Fruit fly (Drosophila melanogaster) whole organism, wandering third instar larva: Measurements from ENCODE around the gene vari.

ENCODE experiments used
- Abd-B ChIP-seq: fragments of >200 bp; optimal IDR thresholded peaks from 2 replicates; lab custom pipeline; 2017; ENCODE audit warnings: missing biosample characterization, missing genetic modification characterization
- CG32264 ChIP-seq: fragments of 200-800 bp; sonication (Bioruptor generic); optimal IDR thresholded peaks from 2 replicates; lab custom pipeline; 2016; ENCODE audit warnings: missing biosample characterization, missing genetic modification characterization
- CG9705 ChIP-seq: fragments of 200-800 bp; sonication (Bioruptor generic); optimal IDR thresholded peaks from 2 replicates; lab custom pipeline; 2018; ENCODE audit warnings: missing biosample characterization, mild to moderate bottlenecking, missing genetic modification characterization
- CrebA ChIP-seq: fragments of 200-800 bp; sonication (Bioruptor generic); optimal IDR thresholded peaks from 2 replicates; lab custom pipeline; 2016; ENCODE audit warnings: missing biosample characterization, mild to moderate bottlenecking, missing genetic modification characterization, borderline replicate concordance
- Dfd ChIP-seq: fragments of >200 bp; optimal IDR thresholded peaks from 2 replicates; lab custom pipeline; 2017; ENCODE audit warnings: missing biosample characterization, missing genetic modification characterization
- Dif ChIP-seq: fragments of 200-275, 200-300 bp; sonication (Bioruptor generic); optimal IDR thresholded peaks from 2 replicates; lab custom pipeline; 2018; ENCODE audit warnings: missing biosample characterization, missing genetic modification characterization; ENCODE audit not compliant: partially characterized antibody
- GATAd ChIP-seq: sonication (Bioruptor generic); optimal IDR thresholded peaks from 2 replicates; lab custom pipeline; 2016; ENCODE audit warnings: missing biosample characterization, missing genetic modification characterization
- HLH106 ChIP-seq: fragments of 200-800 bp; optimal IDR thresholded peaks from 3 replicates; lab custom pipeline; 2019; ENCODE audit warnings: missing biosample characterization, mild to moderate bottlenecking, missing genetic modification characterization, moderate library complexity
- Hnf4 ChIP-seq: fragments of 200-800 bp; sonication (Bioruptor generic); optimal IDR thresholded peaks from 2 replicates; lab custom pipeline; 2016; ENCODE audit warnings: missing biosample characterization, mild to moderate bottlenecking, missing genetic modification characterization
- Hr78 ChIP-seq: fragments of >200 bp; optimal IDR thresholded peaks from 2 replicates; lab custom pipeline; 2017; ENCODE audit warnings: missing biosample characterization, missing genetic modification characterization
- Hr83 ChIP-seq: fragments of 200-300 bp; sonication (Bioruptor generic); optimal IDR thresholded peaks from 2 replicates; lab custom pipeline; 2016; ENCODE audit warnings: missing biosample characterization, mild to moderate bottlenecking, missing genetic modification characterization, moderate library complexity; ENCODE audit not compliant: poor library complexity, severe bottlenecking
- Jra ChIP-seq: sonication (Bioruptor generic); optimal IDR thresholded peaks from 2 replicates; lab custom pipeline; 2016; ENCODE audit warnings: missing biosample characterization, missing genetic modification characterization
- Mio ChIP-seq: sonication (Bioruptor generic); optimal IDR thresholded peaks from 2 replicates; lab custom pipeline; 2016; ENCODE audit warnings: missing biosample characterization, missing genetic modification characterization
- Myc ChIP-seq: fragments of >200 bp; optimal IDR thresholded peaks from 2 replicates; lab custom pipeline; 2017
- N ChIP-seq: fragments of >200 bp; optimal IDR thresholded peaks from 2 replicates; lab custom pipeline; 2018; ENCODE audit warnings: missing biosample characterization, missing external identifiers, missing genetic modification characterization
- OdsH ChIP-seq: fragments of 200-800 bp; sonication (Bioruptor generic); optimal IDR thresholded peaks from 2 replicates; lab custom pipeline; 2016; ENCODE audit warnings: missing biosample characterization, mild to moderate bottlenecking, missing genetic modification characterization
- Rel ChIP-seq, 2 experiments: fragments of 200-800 bp; sonication (Bioruptor generic) in 1 of 2; optimal IDR thresholded peaks; 2 replicates in 1 of 2; 3 replicates in 1 of 2; lab custom pipeline; 2016 to 2019; ENCODE audit warnings: mild to moderate bottlenecking in 2 of 2, missing biosample characterization in 2 of 2, missing genetic modification characterization in 2 of 2, moderate library complexity in 1 of 2
- Sp1 ChIP-seq: fragments of 200-800 bp; sonication (Bioruptor generic); optimal IDR thresholded peaks from 3 replicates; lab custom pipeline; 2019; ENCODE audit warnings: missing biosample characterization, mild to moderate bottlenecking, missing genetic modification characterization, moderate library complexity
- Vsx2 ChIP-seq: fragments of 200-300, 225-300 bp; sonication (Bioruptor generic); optimal IDR thresholded peaks from 2 replicates; lab custom pipeline; 2018; ENCODE audit warnings: missing biosample characterization, missing genetic modification characterization; ENCODE audit not compliant: partially characterized antibody
- br ChIP-seq: fragments of 200-800 bp; sonication (Bioruptor generic); optimal IDR thresholded peaks from 2 replicates; lab custom pipeline; 2016; ENCODE audit warnings: missing biosample characterization, missing genetic modification characterization
- brk ChIP-seq: fragments of 200-800 bp; sonication (Bioruptor generic); optimal IDR thresholded peaks from 2 replicates; lab custom pipeline; 2016; ENCODE audit warnings: missing biosample characterization, mild to moderate bottlenecking, missing genetic modification characterization
- dl ChIP-seq, 2 experiments: fragments of 175-275, 200-275 bp in 1 of 2; fragments of 200-275 bp in 1 of 2; sonication (Bioruptor generic); optimal IDR thresholded peaks; lab custom pipeline; 2018; ENCODE audit warnings: mild to moderate bottlenecking in 2 of 2, missing biosample characterization in 2 of 2, missing genetic modification characterization in 2 of 2, moderate library complexity in 2 of 2; ENCODE audit not compliant: partially characterized antibody in 2 of 2, insufficient read depth in 1 of 2
- dmrt93B ChIP-seq: fragments of 200-800 bp; sonication (Bioruptor generic); optimal IDR thresholded peaks from 2 replicates; lab custom pipeline; 2018; ENCODE audit warnings: missing biosample characterization, mild to moderate bottlenecking, missing genetic modification characterization
- dsf ChIP-seq: sonication (Bioruptor generic); optimal IDR thresholded peaks from 2 replicates; lab custom pipeline; 2016; ENCODE audit warnings: missing biosample characterization, missing genetic modification characterization, borderline replicate concordance
- ey ChIP-seq: fragments of 200-800 bp; sonication (Bioruptor generic); optimal IDR thresholded peaks from 2 replicates; lab custom pipeline; 2016; ENCODE audit warnings: missing biosample characterization, missing genetic modification characterization
- foxo ChIP-seq, 2 experiments: fragments of 200-800 bp; sonication (Bioruptor generic); optimal IDR thresholded peaks; 2 replicates in 1 of 2; 3 replicates in 1 of 2; lab custom pipeline; 2016 to 2017; ENCODE audit warnings: missing biosample characterization in 2 of 2, missing genetic modification characterization in 2 of 2
- fru ChIP-seq: fragments of 200-800 bp; sonication (Bioruptor generic); optimal IDR thresholded peaks from 3 replicates; lab custom pipeline; 2016; ENCODE audit warnings: missing biosample characterization, mild to moderate bottlenecking, missing genetic modification characterization
- h ChIP-seq: fragments of 200-800 bp; sonication (Bioruptor generic); optimal IDR thresholded peaks from 3 replicates; lab custom pipeline; 2016; ENCODE audit warnings: missing biosample characterization, mild to moderate bottlenecking, missing genetic modification characterization
- jim ChIP-seq: fragments of 175-275, 200-325 bp; sonication (Bioruptor generic); optimal IDR thresholded peaks from 2 replicates; lab custom pipeline; 2016; ENCODE audit warnings: missing biosample characterization, mild to moderate bottlenecking, missing genetic modification characterization
- lola ChIP-seq: fragments of >200 bp; optimal IDR thresholded peaks from 2 replicates; lab custom pipeline; 2017; ENCODE audit warnings: missing biosample characterization, missing genetic modification characterization
- pan ChIP-seq: fragments of >200 bp; optimal IDR thresholded peaks from 2 replicates; lab custom pipeline; 2017
- psq ChIP-seq: fragments of 200-800 bp; sonication (Bioruptor generic); optimal IDR thresholded peaks from 3 replicates; lab custom pipeline; 2017; ENCODE audit warnings: missing biosample characterization, mild to moderate bottlenecking, missing genetic modification characterization, moderate library complexity
- rgr ChIP-seq: fragments of 200-800 bp; sonication (Bioruptor generic); optimal IDR thresholded peaks from 3 replicates; lab custom pipeline; 2016; ENCODE audit warnings: missing biosample characterization, mild to moderate bottlenecking, missing genetic modification characterization
- sage ChIP-seq: fragments of 200-800 bp; sonication (Bioruptor generic); optimal IDR thresholded peaks from 2 replicates; lab custom pipeline; 2016; ENCODE audit warnings: missing biosample characterization, mild to moderate bottlenecking, missing genetic modification characterization
- sv ChIP-seq: fragments of 200-800 bp; sonication (Bioruptor generic); optimal IDR thresholded peaks from 3 replicates; lab custom pipeline; 2016; ENCODE audit warnings: missing biosample characterization, missing genetic modification characterization
- tai ChIP-seq: sonication (Bioruptor generic); optimal IDR thresholded peaks from 2 replicates; lab custom pipeline; 2016; ENCODE audit warnings: missing biosample characterization, missing genetic modification characterization
- usp ChIP-seq: fragments of >200 bp; optimal IDR thresholded peaks from 2 replicates; lab custom pipeline; 2017; ENCODE audit warnings: missing biosample characterization, missing genetic modification characterization
- woc ChIP-seq: sonication (Bioruptor generic); optimal IDR thresholded peaks from 2 replicates; lab custom pipeline; 2016; ENCODE audit warnings: missing biosample characterization, mild to moderate bottlenecking, missing genetic modification characterization

vari gene

DNA sequence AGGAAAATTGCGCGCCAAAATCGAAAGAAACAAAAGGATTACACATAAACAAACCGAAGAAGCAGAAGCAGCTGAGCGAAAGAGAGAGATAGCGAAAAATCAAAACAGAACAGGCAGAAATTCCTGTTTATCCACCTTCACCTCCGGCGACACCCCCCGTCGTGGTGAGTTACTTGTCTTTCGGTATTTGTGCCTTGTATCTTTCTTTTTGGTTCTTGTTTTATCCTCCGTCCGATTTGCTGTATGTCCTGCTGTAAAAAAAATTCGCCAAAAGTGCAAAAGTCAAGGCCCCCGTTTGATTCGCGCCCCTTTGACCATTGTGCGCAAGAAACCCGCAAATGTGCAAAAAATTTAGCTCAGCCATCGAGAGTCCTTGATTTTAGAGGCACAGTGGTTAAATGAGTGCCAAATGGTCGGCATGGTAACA, 1.5 kb upstream of the vari start:
- peak; percentile 94 for TF ChIP-seq psq (GFP tag; lab: Kevin White, UChicago)
- no peak for TF ChIP-seq tai (GFP tag; lab: Kevin White, UChicago)
- no peak for TF ChIP-seq sage (GFP tag; lab: Kevin White, UChicago)
- TF ChIP-seq N (GFP tag; lab: Kevin White, UChicago): no peak
- no peak for TF ChIP-seq sv
- TF ChIP-seq dsf (GFP tag; lab: Kevin White, UChicago): no peak
- TF ChIP-seq dmrt93B (GFP tag; lab: Kevin White, UChicago): no peak
- TF ChIP-seq fru (GFP tag; lab: Kevin White, UChicago): peak; percentile 2
- peak; percentile 52 for TF ChIP-seq Dif (GFP tag; lab: Kevin White, UChicago)
- TF ChIP-seq Rel (GFP tag; optimal IDR thresholded peaks at IDR 0.05; lab: Kevin White, UChicago): no peak
- no peak for TF ChIP-seq Rel (tag; optimal IDR thresholded peaks at IDR 0.05; lab: Kevin White, UChicago)
- peak; percentile 87 for TF ChIP-seq Vsx2 (GFP tag; lab: Kevin White, UChicago)
- no peak for TF ChIP-seq woc
- no peak for TF ChIP-seq lola
- peak; percentile 17 for TF ChIP-seq jim
- no peak for TF ChIP-seq Jra (GFP tag; lab: Kevin White, UChicago)
- TF ChIP-seq GATAd (GFP tag; lab: Kevin White, UChicago): no peak
- TF ChIP-seq dl (GFP tag; optimal IDR thresholded peaks at IDR 0.05; lab: Kevin White, UChicago; ENCODE audit: insufficient read depth in 1 of 2, partially characterized antibody in 2 of 2): peak in 1 of 2 experiments; percentile 18
- TF ChIP-seq pan (lab: Kevin White, UChicago): no peak
- no peak for TF ChIP-seq Mio (GFP tag; lab: Kevin White, UChicago)
- no peak for TF ChIP-seq Dfd

dm6 chr2L:20797515-20797847, 639 bp upstream of the vari start, which contains the start of gene CG9328:
Gene CG9328 (plus strand): TSS chr2L:20797715.
- peak; percentile 28 for TF ChIP-seq Sp1
- no peak for TF ChIP-seq OdsH (GFP tag; lab: Kevin White, UChicago)
- peak; percentile 25 for TF ChIP-seq tai (GFP tag; lab: Kevin White, UChicago)
- TF ChIP-seq Mio (GFP tag; lab: Kevin White, UChicago): no peak
- TF ChIP-seq psq (GFP tag; lab: Kevin White, UChicago): peak; percentile 70
- TF ChIP-seq CG32264 (GFP tag; lab: Kevin White, UChicago): no peak
- TF ChIP-seq usp (GFP tag; lab: Kevin White, UChicago): no peak
- TF ChIP-seq Hnf4 (GFP tag; lab: Kevin White, UChicago): peak; percentile 62
- peak; percentile 68 for TF ChIP-seq woc
- peak; percentile 36 for TF ChIP-seq br (GFP tag; lab: Kevin White, UChicago)
- no peak for TF ChIP-seq sv
- peak; percentile 62 for TF ChIP-seq h
- TF ChIP-seq N (GFP tag; lab: Kevin White, UChicago): no peak
- TF ChIP-seq Dfd: no peak
- TF ChIP-seq rgr: peak; percentile 53
- TF ChIP-seq foxo (GFP tag; optimal IDR thresholded peaks at IDR 0.05; lab: Kevin White, UChicago): peak; percentile 10 to 40
- peak; percentile 81 for TF ChIP-seq Dif (GFP tag; lab: Kevin White, UChicago)
- no peak for TF ChIP-seq dsf (GFP tag; lab: Kevin White, UChicago)
- TF ChIP-seq CrebA (GFP tag; lab: Kevin White, UChicago): no peak
- peak; percentile 27 for TF ChIP-seq brk (GFP tag; lab: Kevin White, UChicago)
- peak; percentile 49 for TF ChIP-seq Jra (GFP tag; lab: Kevin White, UChicago)
- TF ChIP-seq Rel (GFP tag; optimal IDR thresholded peaks at IDR 0.05; lab: Kevin White, UChicago): no peak
- peak; percentile 69 for TF ChIP-seq Rel (tag; optimal IDR thresholded peaks at IDR 0.05; lab: Kevin White, UChicago)
- no peak for TF ChIP-seq lola
- no peak for TF ChIP-seq GATAd (GFP tag; lab: Kevin White, UChicago)
- peak; percentile 40 for TF ChIP-seq Hr83 (GFP tag; lab: Kevin White, UChicago)
- peak; percentile 5 for TF ChIP-seq sage (GFP tag; lab: Kevin White, UChicago)
- no peak for TF ChIP-seq Vsx2 (GFP tag; lab: Kevin White, UChicago)
- no peak for TF ChIP-seq jim
- TF ChIP-seq fru (GFP tag; lab: Kevin White, UChicago): peak; percentile 48
- TF ChIP-seq Abd-B (GFP tag; lab: Kevin White, UChicago): no peak
- no peak for TF ChIP-seq dl (GFP tag; optimal IDR thresholded peaks at IDR 0.05; lab: Kevin White, UChicago; ENCODE audit: insufficient read depth in 1 of 2, partially characterized antibody in 2 of 2)
- no peak for TF ChIP-seq pan (lab: Kevin White, UChicago)
- no peak for TF ChIP-seq Hr78 (GFP tag; lab: Kevin White, UChicago)
- peak; percentile 36 for TF ChIP-seq ey (GFP tag; lab: Kevin White, UChicago)
- TF ChIP-seq dmrt93B (GFP tag; lab: Kevin White, UChicago): no peak
- no peak for TF ChIP-seq CG9705 (GFP tag; lab: Kevin White, UChicago)
- TF ChIP-seq HLH106 (tag; lab: Kevin White, UChicago): no peak
- no peak for TF ChIP-seq Myc (lab: Kevin White, UChicago)
- TF ChIP-seq, all 38 proteins: peak for 17
